Fruit fly (Drosophila melanogaster) whole organism, embryonic: ENCODE results near the gene phol.

Experiments used
- CG11456 ChIP-seq: fragments of 200-800 bp; sonication (Bioruptor generic); IDR thresholded peaks from 3 replicates; pipeline ENCODE4 v1.3.6; 2022; ENCODE audit warnings: missing biosample characterization, missing genetic modification characterization
- CG11560 ChIP-seq: fragments of 200-800 bp; sonication (Bioruptor generic); IDR thresholded peaks from 3 replicates; pipeline ENCODE4 v1.3.6; 2022; ENCODE audit warnings: missing biosample characterization, missing genetic modification characterization
- CG12744 ChIP-seq: fragments of 200-800 bp; sonication (Bioruptor generic); optimal IDR thresholded peaks from 2 replicates; lab custom pipeline; 2016; ENCODE audit warnings: missing biosample characterization, missing genetic modification characterization
- CG13287 ChIP-seq: fragments of 200-800 bp; sonication (Bioruptor generic); IDR thresholded peaks from 2 replicates; pipeline ENCODE4 v1.3.6; 2022; ENCODE audit warnings: missing biosample characterization, missing genetic modification characterization; ENCODE audit not compliant: partially characterized antibody
- CG15479 ChIP-seq: fragments of 200-800 bp; sonication (Bioruptor generic); optimal IDR thresholded peaks from 3 replicates; lab custom pipeline; 2019; ENCODE audit warnings: missing biosample characterization, mild to moderate bottlenecking, missing genetic modification characterization, moderate library complexity
- CG18764 ChIP-seq: fragments of 200-800 bp; sonication (Bioruptor generic); optimal IDR thresholded peaks from 3 replicates; lab custom pipeline; 2016; ENCODE audit warnings: missing biosample characterization, missing genetic modification characterization
- CG2678 ChIP-seq: fragments of 200-800 bp; sonication (Bioruptor generic); optimal IDR thresholded peaks from 3 replicates; lab custom pipeline; 2019; ENCODE audit warnings: missing biosample characterization, mild to moderate bottlenecking, missing genetic modification characterization, moderate library complexity
- CG32532 ChIP-seq: fragments of 200-800 bp; sonication (Bioruptor generic); IDR thresholded peaks from 2 replicates; pipeline ENCODE4 v1.3.6; 2022; ENCODE audit warnings: missing biosample characterization, missing genetic modification characterization
- CG33213 ChIP-seq: fragments of 200-800 bp; sonication (Bioruptor generic); optimal IDR thresholded peaks from 3 replicates; lab custom pipeline; 2016; ENCODE audit warnings: missing biosample characterization, missing genetic modification characterization
- CG4730 ChIP-seq: fragments of 200-800 bp; sonication (Bioruptor generic); IDR thresholded peaks from 2 replicates; pipeline ENCODE4 v1.3.6; 2022; ENCODE audit warnings: missing biosample characterization, missing genetic modification characterization
- CG6791 ChIP-seq: fragments of 200-800 bp; sonication (Bioruptor generic); IDR thresholded peaks from 3 replicates; pipeline ENCODE4 v1.3.6; 2022; ENCODE audit warnings: missing biosample characterization, missing genetic modification characterization; ENCODE audit not compliant: partially characterized antibody
- CG8359 ChIP-seq: fragments of 200-800 bp; sonication (Bioruptor generic); optimal IDR thresholded peaks from 2 replicates; lab custom pipeline; 2017; ENCODE audit warnings: missing biosample characterization, mild to moderate bottlenecking, missing genetic modification characterization, borderline replicate concordance
- D ChIP-seq, 2 experiments: fragments of 200-800 bp in 1 of 2; fragments of >200 bp in 1 of 2; sonication (Bioruptor generic) in 1 of 2; optimal IDR thresholded peaks; 2 replicates in 1 of 2; 3 replicates in 1 of 2; lab custom pipeline; 2017; ENCODE audit warnings: mild to moderate bottlenecking in 1 of 2, missing biosample characterization in 1 of 2, missing genetic modification characterization in 1 of 2, missing genetic modification reagents in 1 of 2
- Dll ChIP-seq: fragments of 200-800 bp; sonication (Bioruptor generic); IDR thresholded peaks from 4 replicates; pipeline ENCODE4 v1.3.6; 2022; ENCODE audit warnings: missing biosample characterization, missing genetic modification characterization; ENCODE audit not compliant: partially characterized antibody
- Ets65A ChIP-seq: fragments of 200-800 bp; sonication (Bioruptor generic); peaks from one replicate; lab custom pipeline; 2016; ENCODE audit warnings: missing biosample characterization, missing genetic modification characterization
- Gsc ChIP-seq: fragments of 200-800 bp; sonication (Bioruptor generic); IDR thresholded peaks from 2 replicates; pipeline ENCODE4 v1.3.6; 2022; ENCODE audit warnings: missing biosample characterization, missing genetic modification characterization
- Kr ChIP-seq: fragments of 200-800 bp; sonication (Bioruptor generic); optimal IDR thresholded peaks from 2 replicates; lab custom pipeline; 2017; ENCODE audit warnings: missing biosample characterization, mild to moderate bottlenecking, missing genetic modification characterization
- Med ChIP-seq: fragments of 200-800 bp; sonication (Bioruptor generic); peaks from one replicate; lab custom pipeline; 2016; ENCODE audit warnings: missing biosample characterization, missing genetic modification characterization, mild to moderate bottlenecking, inconsistent platforms, moderate library complexity
- Nf-YC ChIP-seq: fragments of 200-800 bp; optimal IDR thresholded peaks from 3 replicates; lab custom pipeline; 2019; ENCODE audit warnings: missing biosample characterization, mild to moderate bottlenecking, missing genetic modification characterization, moderate library complexity
- Poxn ChIP-seq: fragments of 200-800 bp; sonication (Bioruptor generic); IDR thresholded peaks from 2 replicates; pipeline ENCODE4 v1.3.6; 2022; ENCODE audit warnings: missing biosample characterization, missing genetic modification characterization
- ara ChIP-seq: fragments of 200-800 bp; sonication (Bioruptor generic); IDR thresholded peaks from 2 replicates; pipeline ENCODE4 v1.3.6; 2022; ENCODE audit warnings: missing biosample characterization, missing genetic modification characterization
- cad ChIP-seq: fragments of >200 bp; optimal IDR thresholded peaks from 2 replicates; lab custom pipeline; 2017; ENCODE audit warnings: missing biosample characterization, missing genetic modification characterization
- eve ChIP-seq, 2 experiments: fragments of >200 bp; optimal IDR thresholded peaks; 2 replicates each; lab custom pipeline; 2017; ENCODE audit warnings: missing biosample characterization in 2 of 2, missing genetic modification characterization in 2 of 2
- gsb ChIP-seq: fragments of 200-800 bp; sonication (Bioruptor generic); IDR thresholded peaks from 2 replicates; pipeline ENCODE4 v1.3.6; 2022; ENCODE audit warnings: missing biosample characterization, missing genetic modification characterization
- inv ChIP-seq: fragments of 200-800 bp; sonication (Bioruptor generic); IDR thresholded peaks from 2 replicates; pipeline ENCODE4 v1.3.6; 2022; ENCODE audit warnings: missing biosample characterization, missing genetic modification characterization; ENCODE audit not compliant: partially characterized antibody
- mam ChIP-seq: fragments of 200-800 bp; sonication (Bioruptor generic); optimal IDR thresholded peaks from 3 replicates; lab custom pipeline; 2016; ENCODE audit warnings: missing biosample characterization, missing genetic modification characterization
- pb ChIP-seq: fragments of 200-800 bp; sonication (Bioruptor generic); optimal IDR thresholded peaks from 3 replicates; lab custom pipeline; 2016; ENCODE audit warnings: missing biosample characterization, missing genetic modification characterization
- pnt ChIP-seq: fragments of 200-800 bp; sonication (Bioruptor generic); optimal IDR thresholded peaks from 3 replicates; lab custom pipeline; 2016; ENCODE audit warnings: missing biosample characterization, missing genetic modification characterization
- pros ChIP-seq: fragments of 200-800 bp; sonication (Bioruptor generic); optimal IDR thresholded peaks from 3 replicates; lab custom pipeline; 2019; ENCODE audit warnings: missing biosample characterization, mild to moderate bottlenecking, missing genetic modification characterization, moderate library complexity
- stc ChIP-seq: fragments of 200-800 bp; sonication (Bioruptor generic); IDR thresholded peaks from 2 replicates; pipeline ENCODE4 v1.3.6; 2022; ENCODE audit warnings: missing biosample characterization, missing genetic modification characterization
- twi ChIP-seq: fragments of 200-800 bp; optimal IDR thresholded peaks from 2 replicates; lab custom pipeline; 2019; ENCODE audit warnings: missing biosample characterization, mild to moderate bottlenecking, missing genetic modification characterization, moderate library complexity
- zen ChIP-seq: fragments of 200-800 bp; sonication (Bioruptor generic); optimal IDR thresholded peaks from 3 replicates; lab custom pipeline; 2018; ENCODE audit warnings: missing biosample characterization, mild to moderate bottlenecking, missing genetic modification characterization, moderate library complexity
- zen2 ChIP-seq: fragments of 200-800 bp; sonication (Bioruptor generic); IDR thresholded peaks from 3 replicates; pipeline ENCODE4 v1.3.6; 2022; ENCODE audit warnings: missing biosample characterization, missing genetic modification characterization; ENCODE audit not compliant: partially characterized antibody

phol gene

DNA sequence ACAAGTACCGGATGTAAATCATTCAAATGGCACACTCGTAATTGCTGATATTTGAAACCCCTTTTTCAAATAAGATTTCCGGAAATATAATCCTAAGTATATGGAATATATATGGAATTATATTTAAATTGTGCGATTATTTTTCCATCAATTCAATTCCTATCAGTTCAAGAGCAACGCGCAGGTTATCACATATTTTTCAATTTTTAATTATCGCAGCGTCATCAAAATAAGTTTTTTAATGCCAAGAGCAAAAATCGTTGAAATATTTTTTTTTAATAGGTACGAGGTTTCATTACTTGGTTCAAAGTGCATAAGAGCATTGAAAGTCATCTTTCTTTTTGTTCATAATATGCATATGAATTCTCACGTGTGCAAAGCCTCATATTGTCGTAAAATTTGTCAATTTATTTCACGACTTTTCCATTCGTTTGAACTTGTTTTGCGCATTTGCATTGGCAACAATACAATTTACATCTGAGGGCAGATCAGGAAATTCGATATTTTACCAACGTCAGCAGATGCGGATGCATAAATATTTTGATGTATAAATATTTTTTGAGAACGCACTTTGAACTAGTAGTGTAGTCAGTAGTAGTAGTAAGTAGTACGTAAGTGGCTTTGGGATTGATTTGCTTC lies 42.0 kb upstream of the phol start:
- TF ChIP-seq Nf-YC: no peak

DNA sequence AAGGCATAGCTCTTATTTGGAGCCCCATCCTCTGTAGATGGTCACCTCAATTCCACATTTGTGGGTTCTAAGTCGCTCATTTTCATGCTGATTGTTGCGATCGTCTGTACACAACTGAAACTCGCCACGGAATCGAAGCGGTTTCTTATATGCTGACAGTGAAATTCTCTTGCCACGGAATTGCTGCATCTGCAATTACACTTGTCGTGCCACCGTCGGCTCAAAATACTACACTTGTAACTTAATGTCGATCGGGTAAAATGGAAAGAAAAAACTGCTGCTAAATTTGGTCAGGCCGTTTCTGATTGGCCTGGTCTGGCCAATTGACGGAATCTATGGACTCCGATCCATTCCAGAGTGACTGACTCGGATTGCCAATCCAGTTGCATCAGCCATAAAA lies 41.2 kb upstream of the phol start:
- TF ChIP-seq CG8359 (no peak), Ets65A (GFP tag; lab: Kevin White, UChicago) (peak; percentile 32), cad (peak; percentile 32), pnt (GFP tag; lab: Kevin White, UChicago) (no peak), mam (GFP tag; lab: Kevin White, UChicago) (no peak)

DNA sequence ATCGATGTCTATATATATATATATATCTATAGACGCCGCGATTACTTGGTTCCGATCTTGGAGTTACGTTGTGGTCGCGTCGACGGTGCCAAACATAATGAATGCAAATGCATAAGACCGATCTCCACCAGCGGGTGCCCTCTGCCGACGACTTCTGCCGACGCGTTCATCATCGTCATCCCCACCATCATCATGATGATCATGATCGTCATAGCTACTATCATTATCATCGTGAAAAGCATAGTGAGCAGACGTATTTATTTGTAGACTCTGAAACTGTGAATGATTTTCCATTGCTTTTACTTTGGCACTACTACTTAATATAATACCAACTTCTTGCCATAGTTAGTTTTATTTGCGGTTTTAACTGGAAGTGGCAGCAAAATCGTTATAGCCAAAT lies 36.0 kb upstream of the phol start, which contains the start of gene CG32037:
Gene CG32037, minus strand, starts transcription at position 101 of the 400 bp plus-strand sequence.
- TF ChIP-seq ara (no peak), Dll (GFP tag; lab: Robert Waterston, UW) (0 out of 4 replicates have a peak, but pooled peaks have one; percentile 3)

DNA sequence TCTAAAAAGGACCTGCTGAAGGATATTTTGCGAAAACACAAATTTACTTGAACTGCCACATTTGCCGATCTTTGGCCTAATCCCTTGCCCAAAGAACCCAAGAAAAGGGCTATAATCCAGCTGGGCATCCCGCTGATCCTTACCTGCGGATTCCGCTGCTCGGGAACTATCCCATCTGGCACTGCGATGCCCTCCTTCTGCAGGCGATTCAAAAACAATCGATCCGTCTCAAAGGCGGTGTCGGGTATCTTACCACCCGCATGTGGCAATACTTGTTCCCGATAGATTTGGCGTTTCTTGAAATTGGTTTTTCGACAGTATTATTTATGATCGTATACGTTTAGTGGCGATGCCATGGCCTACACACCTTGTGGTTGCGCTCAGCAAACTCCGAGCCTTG lies 35.2 kb upstream of the phol start:
- TF ChIP-seq pros (GFP tag; lab: Kevin White, UChicago) (peak; percentile 55), Kr (GFP tag; lab: Kevin White, UChicago) (peak; percentile 69), D (optimal IDR thresholded peaks at IDR 0.05; lab: Kevin White, UChicago) (peak; percentile 7), D (GFP tag; optimal IDR thresholded peaks at IDR 0.05; lab: Kevin White, UChicago) (no peak), twi (tag; lab: Kevin White, UChicago) (peak; percentile 89), zen (tag; lab: Kevin White, UChicago) (peak; percentile 67), zen2 (GFP tag; lab: Robert Waterston, UW) (no peak), CG15479 (GFP tag; lab: Kevin White, UChicago) (peak; percentile 57), stc (GFP tag; lab: Robert Waterston, UW) (no peak)

DNA sequence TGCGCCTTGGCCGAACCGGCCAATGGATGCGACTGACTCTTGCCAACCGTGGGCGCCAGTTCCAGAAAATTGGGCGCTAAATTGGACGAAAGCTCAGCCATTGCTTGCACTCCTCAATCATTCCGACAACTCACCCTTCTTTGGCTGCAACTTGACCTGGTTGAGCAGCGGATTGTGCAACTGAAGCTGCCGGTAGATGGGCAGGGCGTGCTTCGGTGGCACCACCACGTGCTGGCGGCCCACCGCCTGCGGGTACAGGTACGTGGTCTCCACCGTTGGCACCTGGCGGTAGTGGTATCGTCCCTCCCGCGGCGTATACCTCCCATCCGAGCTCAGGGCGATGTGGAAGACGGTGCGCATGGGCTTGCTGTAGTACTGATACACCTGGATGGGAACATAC lies 34.4 kb upstream of the phol start:
- no peak for TF ChIP-seq Poxn (GFP tag; lab: Robert Waterston, UW)
- no peak for TF ChIP-seq pb
- TF ChIP-seq gsb (GFP tag; lab: Robert Waterston, UW): no peak
- peak; percentile 72 for TF ChIP-seq Med
- no peak for TF ChIP-seq CG4730 (GFP tag; lab: Robert Waterston, UW)
- TF ChIP-seq CG32532 (GFP tag; lab: Robert Waterston, UW): 0 out of 2 replicates have a peak, but pooled peaks have one; percentile 9
- TF ChIP-seq CG33213 (GFP tag; lab: Kevin White, UChicago): no peak
- no peak for TF ChIP-seq CG2678
- TF ChIP-seq eve (GFP tag; optimal IDR thresholded peaks at IDR 0.05; lab: Kevin White, UChicago): no peak
- peak; percentile 77 for TF ChIP-seq Ets65A (GFP tag; lab: Kevin White, UChicago)
- TF ChIP-seq CG18764 (GFP tag; lab: Kevin White, UChicago): no peak
- TF ChIP-seq CG12744 (GFP tag; lab: Kevin White, UChicago): no peak
- 0 out of 3 replicates have a peak, but pooled peaks have one; percentile 42 for TF ChIP-seq CG11456
- TF ChIP-seq inv (GFP tag; lab: Robert Waterston, UW): 0 out of 2 replicates have a peak, but pooled peaks have one; percentile 16
- TF ChIP-seq Gsc (GFP tag; lab: Robert Waterston, UW): no peak
- TF ChIP-seq CG11560 (tag; lab: Robert Waterston, UW): no peak
- TF ChIP-seq CG13287: no peak
- TF ChIP-seq CG6791 (GFP tag; lab: Robert Waterston, UW): 0 out of 3 replicates have a peak, but pooled peaks have one; percentile 10
